Worm (Caenorhabditis elegans): ENCODE results near the gene E02H4.8.

E02H4.8 gene

ce11 chrX:14263473-14263872, at the start of gene E02H4.8:
Gene E02H4.8 (minus strand): TSS chrX:14263573.
- TF ChIP-seq nhr-77 (tag; optimal IDR thresholded peaks at IDR 0.05) = no peak
- TF ChIP-seq lsy-2 (tag; optimal IDR thresholded peaks at IDR 0.05) = no peak
- TF ChIP-seq crh-2 (tag; optimal IDR thresholded peaks at IDR 0.05) = no peak
- TF ChIP-seq unc-39 (tag; optimal IDR thresholded peaks at IDR 0.05) = no peak
- TF ChIP-seq F13H6.1 (tag; optimal IDR thresholded peaks at IDR 0.05) = no peak
- TF ChIP-seq aly-2 (tag; optimal IDR thresholded peaks at IDR 0.05) = no peak
- no peak for TF ChIP-seq ztf-11 (tag; optimal IDR thresholded peaks at IDR 0.05)
- no peak for TF ChIP-seq nhr-21 (tag; optimal IDR thresholded peaks at IDR 0.05)
- TF ChIP-seq lin-13 (GFP tag; optimal IDR thresholded peaks at IDR 0.05) = no peak
- no peak for TF ChIP-seq mbf-1 (tag; optimal IDR thresholded peaks at IDR 0.05)
- no peak for TF ChIP-seq ztf-4 (tag; optimal IDR thresholded peaks at IDR 0.05)
- TF ChIP-seq ama-1 (optimal IDR thresholded peaks at IDR 0.05) = no peak

- TF ChIP-seq elt-3 (tag; optimal IDR thresholded peaks at IDR 0.05) (no peak), nhr-77 (tag; optimal IDR thresholded peaks at IDR 0.05) (no peak), nhr-237 (tag; optimal IDR thresholded peaks at IDR 0.05) (no peak), Y55F3AM.14 (GFP tag; optimal IDR thresholded peaks at IDR 0.05) (no peak), gmeb-1 (tag; optimal IDR thresholded peaks at IDR 0.05) (peak; percentile 42), ceh-82 (tag; optimal IDR thresholded peaks at IDR 0.05) (peak; percentile 35), ceh-16 (tag; optimal IDR thresholded peaks at IDR 0.05) (peak; percentile 70), dmd-4 (tag; optimal IDR thresholded peaks at IDR 0.05) (no peak), lin-39 (tag; optimal IDR thresholded peaks at IDR 0.05) (no peak), fos-1 (tag; optimal IDR thresholded peaks at IDR 0.05) (peak; percentile 89), nhr-11 (tag; optimal IDR thresholded peaks at IDR 0.05) (no peak), blmp-1 (tag; optimal IDR thresholded peaks at IDR 0.05; ENCODE audit: insufficient read depth) (peak; percentile 22), C34F6.9 (tag; optimal IDR thresholded peaks at IDR 0.05) (peak; percentile 82), ztf-11 (tag; optimal IDR thresholded peaks at IDR 0.05) (no peak), lsy-2 (tag; optimal IDR thresholded peaks at IDR 0.05) (peak; percentile 76 to 95), nhr-129 (tag; optimal IDR thresholded peaks at IDR 0.05) (peak; percentile 82), unc-62 (GFP tag; optimal IDR thresholded peaks at IDR 0.05) (no peak), sma-3 (GFP tag; optimal IDR thresholded peaks at IDR 0.05) (peak; percentile 54), ztf-1 (GFP tag; conservative IDR thresholded peaks at IDR 0.05) (no peak), R02D3.7 (tag; optimal IDR thresholded peaks at IDR 0.05) (no peak), nhr-25 (tag; optimal IDR thresholded peaks at IDR 0.05) (peak; percentile 77), ama-1 (optimal IDR thresholded peaks at IDR 0.05) (no peak), aly-2 (tag; optimal IDR thresholded peaks at IDR 0.05) (no peak), nhr-10 (tag; optimal IDR thresholded peaks at IDR 0.05) (no peak), unc-39 (tag; optimal IDR thresholded peaks at IDR 0.05) (no peak), elt-1 (tag; optimal IDR thresholded peaks at IDR 0.05) (no peak), peb-1 (tag; optimal IDR thresholded peaks at IDR 0.05) (no peak), mbf-1 (tag; optimal IDR thresholded peaks at IDR 0.05) (no peak), nhr-12 (tag; optimal IDR thresholded peaks at IDR 0.05) (no peak), lin-11 (tag; optimal IDR thresholded peaks at IDR 0.05) (peak; percentile 58), nhr-6 (tag; optimal IDR thresholded peaks at IDR 0.05) (peak; percentile 70), nhr-21 (tag; optimal IDR thresholded peaks at IDR 0.05) (peak; percentile 69), sem-4 (tag; optimal IDR thresholded peaks at IDR 0.05) (peak; percentile 78), ZK546.5 (tag; optimal IDR thresholded peaks at IDR 0.05) (no peak), alr-1 (tag; optimal IDR thresholded peaks at IDR 0.05) (no peak), ztf-4 (tag; optimal IDR thresholded peaks at IDR 0.05) (peak; percentile 48), zag-1 (tag; optimal IDR thresholded peaks at IDR 0.05) (peak; percentile 49), nhr-23 (tag; optimal IDR thresholded peaks at IDR 0.05) (no peak), egl-27 (tag; optimal IDR thresholded peaks at IDR 0.05) (peak; percentile 58), lin-13 (GFP tag; optimal IDR thresholded peaks at IDR 0.05) (peak; percentile 95), sma-9 (GFP tag; optimal IDR thresholded peaks at IDR 0.05) (peak; percentile 86), sma-9 (tag; optimal IDR thresholded peaks at IDR 0.05) (no peak), snpc-4 (tag; optimal IDR thresholded peaks at IDR 0.05) (peak; percentile 69), F13H6.1 (tag; optimal IDR thresholded peaks at IDR 0.05) (peak; percentile 86), mdl-1 (tag; optimal IDR thresholded peaks at IDR 0.05) (peak; percentile 35 to 42), mab-5 (tag; optimal IDR thresholded peaks at IDR 0.05) (peak; percentile 6), unc-55 (GFP tag; optimal IDR thresholded peaks at IDR 0.05) (peak; percentile 81), skn-1 (tag; optimal IDR thresholded peaks at IDR 0.05) (peak; percentile 59), crh-2 (tag; optimal IDR thresholded peaks at IDR 0.05) (peak; percentile 55)
These were observed 49.0 kb upstream of the E02H4.8 start for ce11 chrX:14312416-14312815.

Measured in whole organism, L2 larva.